Worm (Caenorhabditis elegans) whole organism, midembryonic: ENCODE measurements around the gene T05C1.1.

Source experiments
- T22C8.4 ChIP-seq: fragments of 200-800 bp; sonication (Bioruptor generic); IDR thresholded peaks from 2 replicates; pipeline ENCODE4 v1.3.6; 2022; ENCODE audit warnings: missing genetic modification characterization, missing compliant biosample characterization
- cog-1 ChIP-seq: sonication (generic microtip); optimal IDR thresholded peaks from 2 replicates; lab custom pipeline; 2016; ENCODE audit warnings: missing genetic modification characterization, missing compliant biosample characterization
- flt-1 ChIP-seq: fragments of 200-800 bp; sonication (Bioruptor generic); IDR thresholded peaks from 2 replicates; pipeline ENCODE4 v1.3.6; 2022; ENCODE audit warnings: missing genetic modification characterization, missing compliant biosample characterization
- klf-2 ChIP-seq: fragments of 200-800 bp; sonication (Bioruptor generic); conservative IDR thresholded peaks from 2 replicates; pipeline ENCODE4 v1.3.6; 2022; ENCODE audit warnings: missing genetic modification reagents, missing genetic modification characterization, missing compliant biosample characterization
- med-1 ChIP-seq: sonication (generic microtip); optimal IDR thresholded peaks from 2 replicates; lab custom pipeline; 2017; ENCODE audit warnings: missing genetic modification characterization, mild to moderate bottlenecking, missing compliant biosample characterization, antibody characterized with exemption, missing genetic modification reagents; ENCODE audit not compliant: insufficient read depth
- ref-1 ChIP-seq: fragments of 200-800 bp; sonication (Bioruptor generic); conservative IDR thresholded peaks from 2 replicates; pipeline ENCODE4 v1.3.6; 2022; ENCODE audit warnings: missing genetic modification reagents, missing genetic modification characterization, missing compliant biosample characterization
- tab-1 ChIP-seq: fragments of 200-800 bp; sonication (Bioruptor generic); IDR thresholded peaks from 2 replicates; pipeline ENCODE4 v1.3.6; 2022; ENCODE audit warnings: missing genetic modification characterization, missing compliant biosample characterization
- ztf-23 ChIP-seq: fragments of 200-800 bp; sonication (Bioruptor generic); IDR thresholded peaks from 2 replicates; pipeline ENCODE4 v1.3.6; 2022; ENCODE audit warnings: missing genetic modification reagents, missing genetic modification characterization, missing compliant biosample characterization
- ztf-29 ChIP-seq: fragments of 200-800 bp; sonication (Bioruptor generic); IDR thresholded peaks from 2 replicates; pipeline ENCODE4 v1.3.6; 2022; ENCODE audit warnings: missing genetic modification reagents, missing genetic modification characterization, missing compliant biosample characterization

T05C1.1 gene

ce11 chrII:4478303-4478702 lies at the start of gene T05C1.1:
Gene T05C1.1, plus strand, starts transcription at chrII:4478603.
- TF ChIP-seq klf-2 (GFP tag; lab: Robert Waterston, UW) (no peak), ztf-23 (no peak), T22C8.4 (GFP tag; lab: Robert Waterston, UW) (no peak), ztf-29 (no peak), ref-1 (no peak), cog-1 (tag; lab: Kevin White, UChicago) (no peak), tab-1 (GFP tag; lab: Robert Waterston, UW) (no peak), med-1 (GFP tag; lab: Kevin White, UChicago) (no peak), flt-1 (no peak)

ce11 chrII:4433146-4433545 lies 45.3 kb upstream of the T05C1.1 start, which contains the start of gene nhr-109:
Gene nhr-109, plus strand, starts transcription at chrII:4433367.
- TF ChIP-seq klf-2 (GFP tag; lab: Robert Waterston, UW) (no peak), T22C8.4 (GFP tag; lab: Robert Waterston, UW) (no peak), cog-1 (tag; lab: Kevin White, UChicago) (no peak), med-1 (GFP tag; lab: Kevin White, UChicago) (no peak), ztf-23 (no peak), ztf-29 (no peak), flt-1 (no peak), tab-1 (GFP tag; lab: Robert Waterston, UW) (no peak), ref-1 (no peak)

- TF ChIP-seq ztf-23: no peak
- no peak for TF ChIP-seq ref-1
- no peak for TF ChIP-seq cog-1 (tag; lab: Kevin White, UChicago)
- no peak for TF ChIP-seq klf-2 (GFP tag; lab: Robert Waterston, UW)
- TF ChIP-seq T22C8.4 (GFP tag; lab: Robert Waterston, UW): no peak
- no peak for TF ChIP-seq flt-1
- TF ChIP-seq med-1 (GFP tag; lab: Kevin White, UChicago): no peak
Measured at ce11 chrII:4434278-4434677, 44.1 kb upstream of the T05C1.1 start.

ce11 chrII:4435134-4435533 lies 43.3 kb upstream of the T05C1.1 start, which contains the start of gene nhr-273:
Gene nhr-273, plus strand, starts transcription at chrII:4435300.
- TF ChIP-seq med-1 (GFP tag; lab: Kevin White, UChicago) (no peak), ref-1 (no peak), ztf-23 (no peak), T22C8.4 (GFP tag; lab: Robert Waterston, UW) (no peak), ztf-29 (no peak), tab-1 (GFP tag; lab: Robert Waterston, UW) (no peak), cog-1 (tag; lab: Kevin White, UChicago) (no peak), flt-1 (no peak), klf-2 (GFP tag; lab: Robert Waterston, UW) (no peak)

- TF ChIP-seq klf-2 (GFP tag; lab: Robert Waterston, UW) (no peak), med-1 (GFP tag; lab: Kevin White, UChicago) (no peak), ref-1 (no peak), tab-1 (GFP tag; lab: Robert Waterston, UW) (no peak), ztf-29 (no peak), flt-1 (no peak), ztf-23 (no peak), T22C8.4 (GFP tag; lab: Robert Waterston, UW) (no peak), cog-1 (tag; lab: Kevin White, UChicago) (no peak)
Measured at ce11 chrII:4438601-4439000, 39.8 kb upstream of the T05C1.1 start, which contains the start of gene nhr-16. Gene nhr-16, plus strand, starts transcription at chrII:4438805.

- TF ChIP-seq klf-2 (GFP tag; lab: Robert Waterston, UW) (no peak), T22C8.4 (GFP tag; lab: Robert Waterston, UW) (no peak), flt-1 (no peak), ztf-23 (no peak), cog-1 (tag; lab: Kevin White, UChicago) (no peak), ztf-29 (no peak), ref-1 (no peak), tab-1 (GFP tag; lab: Robert Waterston, UW) (no peak), med-1 (GFP tag; lab: Kevin White, UChicago) (no peak)
Measured at ce11 chrII:4441278-4441677, 37.1 kb upstream of the T05C1.1 start.

ce11 chrII:4444811-4445210 lies 33.6 kb upstream of the T05C1.1 start:
- TF ChIP-seq klf-2 (GFP tag; lab: Robert Waterston, UW) (no peak), tab-1 (GFP tag; lab: Robert Waterston, UW) (no peak), T22C8.4 (GFP tag; lab: Robert Waterston, UW) (no peak), ref-1 (no peak), flt-1 (no peak), cog-1 (tag; lab: Kevin White, UChicago) (no peak), ztf-29 (no peak), ztf-23 (no peak)

ce11 chrII:4453051-4453450 lies 25.4 kb upstream of the T05C1.1 start, which contains the start of gene twk-2:
Gene twk-2, minus strand, starts transcription at chrII:4453151.
- TF ChIP-seq ztf-29 (no peak), ztf-23 (no peak)

- no peak for TF ChIP-seq tab-1 (GFP tag; lab: Robert Waterston, UW)
- TF ChIP-seq ref-1: no peak
- TF ChIP-seq T22C8.4 (GFP tag; lab: Robert Waterston, UW): no peak
- TF ChIP-seq cog-1 (tag; lab: Kevin White, UChicago): no peak
- no peak for TF ChIP-seq klf-2 (GFP tag; lab: Robert Waterston, UW)
- TF ChIP-seq ztf-29: no peak
- no peak for TF ChIP-seq ztf-23
- TF ChIP-seq med-1 (GFP tag; lab: Kevin White, UChicago): no peak
- TF ChIP-seq flt-1: no peak
Measured at ce11 chrII:4453453-4453852, 24.9 kb upstream of the T05C1.1 start.

- TF ChIP-seq ref-1 (no peak), cog-1 (tag; lab: Kevin White, UChicago) (no peak), med-1 (GFP tag; lab: Kevin White, UChicago) (no peak), flt-1 (no peak), ztf-23 (no peak), T22C8.4 (GFP tag; lab: Robert Waterston, UW) (no peak), ztf-29 (no peak), tab-1 (GFP tag; lab: Robert Waterston, UW) (no peak), klf-2 (GFP tag; lab: Robert Waterston, UW) (no peak)
Measured at ce11 chrII:4454823-4455222, 23.6 kb upstream of the T05C1.1 start.
